Worm (Caenorhabditis elegans) whole organism, young adult: Measurements from ENCODE around the gene T05C12.1.

ENCODE experiments used
- B0019.2 ChIP-seq: fragments of 200-800 bp; sonication (Bioruptor generic); conservative IDR thresholded peaks from 2 replicates; pipeline ENCODE4 v1.3.6; 2022; ENCODE audit warnings: missing genetic modification reagents, missing genetic modification characterization, missing compliant biosample characterization
- B0035.1 ChIP-seq: sonication (generic microtip); optimal IDR thresholded peaks from 2 replicates; lab custom pipeline; 2016; ENCODE audit warnings: missing genetic modification characterization, mild to moderate bottlenecking, missing compliant biosample characterization, missing genotype, missing genetic modification reagents
- C17E4.6 ChIP-seq: fragments of 200-800 bp; sonication (Bioruptor generic); IDR thresholded peaks from 2 replicates; pipeline ENCODE4 v1.3.6; 2022; ENCODE audit warnings: missing genetic modification reagents, missing genetic modification characterization, missing compliant biosample characterization
- D2030.7 ChIP-seq: fragments of 200-800 bp; sonication (Bioruptor generic); IDR thresholded peaks from 2 replicates; pipeline ENCODE4 v1.3.6; 2022; ENCODE audit warnings: missing genetic modification reagents, missing genetic modification characterization, missing compliant biosample characterization
- F33H1.4 ChIP-seq: fragments of 200-800 bp; sonication (Bioruptor generic); IDR thresholded peaks from 2 replicates; pipeline ENCODE4 v1.3.6; 2022; ENCODE audit warnings: missing genetic modification reagents, missing genetic modification characterization, missing compliant biosample characterization
- F55B11.4 ChIP-seq: sonication (generic microtip); optimal IDR thresholded peaks from 2 replicates; lab custom pipeline; 2016; ENCODE audit warnings: missing compliant biosample characterization, missing genetic modification characterization, borderline replicate concordance; ENCODE audit not compliant: insufficient read depth
- Y53G8AR.9 ChIP-seq: fragments of 200-800 bp; sonication (Bioruptor generic); conservative IDR thresholded peaks from 2 replicates; pipeline ENCODE4 v1.3.6; 2022; ENCODE audit warnings: missing genetic modification reagents, missing genetic modification characterization, missing compliant biosample characterization
- Y56A3A.18 ChIP-seq: fragments of 200-800 bp; sonication (Bioruptor generic); IDR thresholded peaks from 2 replicates; pipeline ENCODE4 v1.3.6; 2022; ENCODE audit warnings: missing genetic modification reagents, missing genetic modification characterization, missing compliant biosample characterization
- Y79H2A.3 ChIP-seq: fragments of 200-800 bp; sonication (Bioruptor generic); conservative IDR thresholded peaks from 2 replicates; pipeline ENCODE4 v1.3.6; 2022; ENCODE audit warnings: missing genetic modification reagents, missing genetic modification characterization, missing compliant biosample characterization
- Y95B8A.8 ChIP-seq: fragments of 200-800 bp; sonication (Bioruptor generic); IDR thresholded peaks from 2 replicates; pipeline ENCODE4 v1.3.6; 2022; ENCODE audit warnings: missing genetic modification reagents, missing genetic modification characterization, missing compliant biosample characterization
- ZK185.1 ChIP-seq: sonication (generic microtip); optimal IDR thresholded peaks from 2 replicates; lab custom pipeline; 2016; ENCODE audit warnings: mild to moderate bottlenecking, missing genetic modification characterization, missing compliant biosample characterization; ENCODE audit not compliant: poor library complexity, severe bottlenecking
- ama-1 ChIP-seq, 3 experiments: fragments of 150-350 bp in 1 of 3; sonication (generic microtip) in 2 of 3; optimal IDR thresholded peaks; 2 replicates each; lab custom pipeline; 2014 to 2018; ENCODE audit warnings: missing biosample characterization in 2 of 3, missing genetic modification characterization in 2 of 3, missing genetic modification reagents in 2 of 3
- attf-3 ChIP-seq: fragments of 200-800 bp; sonication (Bioruptor generic); conservative IDR thresholded peaks from 2 replicates; pipeline ENCODE4 v1.3.6; 2022; ENCODE audit warnings: missing genetic modification reagents, missing genetic modification characterization, missing compliant biosample characterization
- attf-5 ChIP-seq: fragments of 200-800 bp; sonication (Bioruptor generic); optimal IDR thresholded peaks from 2 replicates; lab custom pipeline; 2018; ENCODE audit warnings: mild to moderate bottlenecking, missing genetic modification characterization, missing compliant biosample characterization
- dpff-1 ChIP-seq: sonication (generic microtip); optimal IDR thresholded peaks from 2 replicates; lab custom pipeline; 2017; ENCODE audit warnings: mild to moderate bottlenecking, missing genetic modification characterization, missing compliant biosample characterization
- dpl-1 ChIP-seq: fragments of 150-350 bp; optimal IDR thresholded peaks from 2 replicates; lab custom pipeline; 2014; ENCODE audit warnings: missing biosample characterization, missing genetic modification reagents, missing genetic modification characterization
- efl-1 ChIP-seq: fragments of 150-350 bp; optimal IDR thresholded peaks from 2 replicates; lab custom pipeline; 2014; ENCODE audit warnings: missing biosample characterization, missing genetic modification reagents, missing genetic modification characterization
- egl-44 ChIP-seq: fragments of 200-800 bp; sonication (Bioruptor generic); IDR thresholded peaks from 2 replicates; pipeline ENCODE4 v1.3.6; 2022; ENCODE audit warnings: missing genetic modification reagents, missing genetic modification characterization, missing compliant biosample characterization
- egrh-3 ChIP-seq: fragments of 200-800 bp; sonication (Bioruptor generic); IDR thresholded peaks from 2 replicates; pipeline ENCODE4 v1.3.6; 2022; ENCODE audit warnings: missing genetic modification reagents, missing genetic modification characterization, missing compliant biosample characterization
- fkh-3 ChIP-seq: sonication (generic microtip); optimal IDR thresholded peaks from 2 replicates; lab custom pipeline; 2016; ENCODE audit warnings: mild to moderate bottlenecking, missing genetic modification characterization, missing compliant biosample characterization
- lin-54 ChIP-seq: fragments of 200-800 bp; sonication (Bioruptor generic); optimal IDR thresholded peaks from 2 replicates; lab custom pipeline; 2018; ENCODE audit warnings: mild to moderate bottlenecking, missing genetic modification characterization, missing compliant biosample characterization
- lsl-1 ChIP-seq: fragments of 200-800 bp; sonication (Bioruptor generic); optimal IDR thresholded peaks from 2 replicates; lab custom pipeline; 2018; ENCODE audit warnings: mild to moderate bottlenecking, missing genetic modification characterization, moderate library complexity, missing compliant biosample characterization
- madf-10 ChIP-seq: sonication (generic microtip); optimal IDR thresholded peaks from 2 replicates; lab custom pipeline; 2016; ENCODE audit warnings: mild to moderate bottlenecking, missing genetic modification characterization, missing compliant biosample characterization
- madf-3 ChIP-seq: fragments of 200-800 bp; sonication (Bioruptor generic); IDR thresholded peaks from 2 replicates; pipeline ENCODE4 v1.3.6; 2022; ENCODE audit warnings: missing genetic modification reagents, missing genetic modification characterization, missing compliant biosample characterization
- madf-6 ChIP-seq: fragments of 200-800 bp; sonication (Bioruptor generic); IDR thresholded peaks from 2 replicates; pipeline ENCODE4 v1.3.6; 2022; ENCODE audit warnings: missing genetic modification reagents, missing genetic modification characterization, missing compliant biosample characterization
- madf-8 ChIP-seq: fragments of 200-800 bp; sonication (Bioruptor generic); conservative IDR thresholded peaks from 2 replicates; pipeline ENCODE4 v1.3.6; 2022; ENCODE audit warnings: missing genetic modification reagents, missing genetic modification characterization, missing compliant biosample characterization
- mcd-1 ChIP-seq: fragments of 200-800 bp; sonication (Bioruptor generic); IDR thresholded peaks from 2 replicates; pipeline ENCODE4 v1.3.6; 2022; ENCODE audit warnings: missing genetic modification reagents, missing genetic modification characterization, missing compliant biosample characterization
- nfyb-1 ChIP-seq: fragments of 200-800 bp; sonication (Bioruptor generic); IDR thresholded peaks from 2 replicates; pipeline ENCODE4 v1.3.6; 2022; ENCODE audit warnings: missing genetic modification reagents, missing genetic modification characterization, missing compliant biosample characterization
- nhr-80 ChIP-seq: sonication (generic microtip); optimal IDR thresholded peaks from 2 replicates; lab custom pipeline; 2016; ENCODE audit warnings: missing genetic modification characterization, missing compliant biosample characterization
- pbrm-1 ChIP-seq: fragments of 200-800 bp; sonication (Bioruptor generic); IDR thresholded peaks from 2 replicates; pipeline ENCODE4 v1.3.6; 2022; ENCODE audit warnings: missing genetic modification reagents, missing genetic modification characterization, missing compliant biosample characterization
- rcor-1 ChIP-seq: fragments of 200-800 bp; sonication (Bioruptor generic); IDR thresholded peaks from 2 replicates; pipeline ENCODE4 v1.3.6; 2022; ENCODE audit warnings: missing genetic modification reagents, missing genetic modification characterization, missing compliant biosample characterization
- rpc-1 ChIP-seq, 2 experiments: fragments of 150-350 bp in 1 of 2; sonication (generic microtip) in 1 of 2; optimal IDR thresholded peaks; 2 replicates each; lab custom pipeline; 2014 to 2018; ENCODE audit warnings: missing biosample characterization in 1 of 2, missing genetic modification characterization in 1 of 2, missing genetic modification reagents in 1 of 2, missing genotype in 1 of 2
- sdz-38 ChIP-seq: sonication (generic microtip); optimal IDR thresholded peaks from 2 replicates; lab custom pipeline; 2016; ENCODE audit warnings: missing genotype, missing genetic modification characterization, missing compliant biosample characterization
- snpc-1.3 ChIP-seq: sonication (generic microtip); optimal IDR thresholded peaks from 2 replicates; lab custom pipeline; 2017; ENCODE audit warnings: missing genetic modification characterization, mild to moderate bottlenecking, missing compliant biosample characterization, antibody characterized with exemption, moderate library complexity, missing genotype, missing genetic modification reagents; ENCODE audit not compliant: insufficient read depth
- ztf-18 ChIP-seq: sonication (generic microtip); optimal IDR thresholded peaks from 2 replicates; lab custom pipeline; 2016; ENCODE audit warnings: missing genotype, mild to moderate bottlenecking, missing genetic modification characterization, missing compliant biosample characterization
- ztf-6 ChIP-seq: fragments of 200-800 bp; sonication (Bioruptor generic); IDR thresholded peaks from 2 replicates; pipeline ENCODE4 v1.3.6; 2022; ENCODE audit warnings: missing genetic modification reagents, missing genetic modification characterization, missing compliant biosample characterization

Gene T05C12.1

ce11 chrII:8157991-8158390 lies 15.5 kb upstream of the T05C12.1 start, which contains the start of gene pch-2 (continued):
- TF ChIP-seq lsl-1 (peak; percentile 51), F55B11.4 (tag; lab: Kevin White, UChicago) (no peak), D2030.7 (GFP tag; lab: Robert Waterston, UW) (peak; percentile 40; the same call in 1 of the 2 replicates), rcor-1 (GFP tag; lab: Robert Waterston, UW) (no peak), ZK185.1 (peak; percentile 3), madf-8 (GFP tag; lab: Robert Waterston, UW) (peak; percentile 54; the same call in 1 of the 2 replicates), Y53G8AR.9 (GFP tag; lab: Robert Waterston, UW) (peak; percentile 51; the same call in 1 of the 2 replicates), Y56A3A.18 (GFP tag; lab: Robert Waterston, UW) (no peak), rpc-1 (optimal IDR thresholded peaks at IDR 0.05; lab: Kevin White, UChicago) (no peak), rpc-1 (tag; optimal IDR thresholded peaks at IDR 0.05; lab: Kevin White, UChicago) (no peak), snpc-1.3 (tag; lab: Kevin White, UChicago) (peak; percentile 11)

ce11 chrII:8160916-8161315 lies 12.6 kb upstream of the T05C12.1 start:
- TF ChIP-seq B0035.1 (tag; lab: Kevin White, UChicago) (no peak), C17E4.6 (no peak), pbrm-1 (GFP tag; lab: Robert Waterston, UW) (no peak), egl-44 (GFP tag; lab: Robert Waterston, UW) (no peak), egrh-3 (GFP tag; lab: Robert Waterston, UW) (no peak), madf-10 (tag; lab: Kevin White, UChicago) (no peak), nfyb-1 (GFP tag; lab: Robert Waterston, UW) (no peak), madf-3 (no peak), sdz-38 (tag; lab: Kevin White, UChicago) (no peak), ztf-6 (GFP tag; lab: Robert Waterston, UW) (no peak), Y79H2A.3 (no peak), nhr-80 (no peak), Y95B8A.8 (GFP tag; lab: Robert Waterston, UW) (no peak)
- TF ChIP-seq, all 124 proteins: peak for 0

- peak; percentile 12 for TF ChIP-seq ztf-18 (tag; lab: Kevin White, UChicago)
- peak; percentile 51 for TF ChIP-seq lin-54 (GFP tag; lab: Kevin White, UChicago)
- no peak for TF ChIP-seq B0019.2 (GFP tag; lab: Robert Waterston, UW)
- TF ChIP-seq dpff-1, result no peak
- peak; percentile 83 for TF ChIP-seq attf-5
- no peak for TF ChIP-seq fkh-3 (tag; lab: Kevin White, UChicago)
- TF ChIP-seq mcd-1 (GFP tag; lab: Robert Waterston, UW), result peak; percentile 76
- TF ChIP-seq ZK185.1, result no peak
- TF ChIP-seq madf-6 (GFP tag; lab: Robert Waterston, UW), result peak; percentile 48
- TF ChIP-seq F33H1.4 (GFP tag; lab: Robert Waterston, UW), result peak; percentile 35; the same call in 1 of the 2 replicates
- peak; percentile 51 for TF ChIP-seq dpl-1 (GFP tag; lab: Kevin White, UChicago)
- TF ChIP-seq ama-1 (optimal IDR thresholded peaks at IDR 0.05; lab: Kevin White, UChicago), result no peak
- TF ChIP-seq ama-1 (GFP tag; optimal IDR thresholded peaks at IDR 0.05; lab: Kevin White, UChicago), result no peak
- TF ChIP-seq attf-3 (GFP tag; lab: Robert Waterston, UW), result peak; percentile 88
- TF ChIP-seq lsl-1, result peak; percentile 26
- TF ChIP-seq efl-1 (GFP tag; lab: Kevin White, UChicago), result peak; percentile 83
These were observed 11.3 kb upstream of the T05C12.1 start, which contains the start of the genes emb-27 and rrf-3 for ce11 chrII:8162120-8162648. Gene emb-27 (minus strand): TSS chrII:8162170. Gene rrf-3 (plus strand): TSS chrII:8162465.
